Fruit fly (Drosophila melanogaster) whole organism, embryonic: Measurements from ENCODE around the gene NT1.

ENCODE experiments used
- CG11398 ChIP-seq: fragments of 200-800 bp; sonication (Bioruptor generic); optimal IDR thresholded peaks from 2 replicates; lab custom pipeline; 2016; ENCODE audit warnings: missing biosample characterization, missing genetic modification characterization
- CG32532 ChIP-seq: fragments of 200-800 bp; sonication (Bioruptor generic); IDR thresholded peaks from 2 replicates; pipeline ENCODE4 v1.3.6; 2022; ENCODE audit warnings: missing biosample characterization, missing genetic modification characterization
- CG6854 ChIP-seq: fragments of 200-800 bp; sonication (Bioruptor generic); optimal IDR thresholded peaks from 3 replicates; lab custom pipeline; 2017; ENCODE audit warnings: missing biosample characterization, mild to moderate bottlenecking, missing genetic modification characterization
- Lpt ChIP-seq: fragments of >200 bp; optimal IDR thresholded peaks from 2 replicates; lab custom pipeline; 2018; ENCODE audit warnings: missing biosample characterization, missing genetic modification characterization
- NC2β ChIP-seq: fragments of 200-800 bp; sonication (Bioruptor generic); optimal IDR thresholded peaks from 2 replicates; lab custom pipeline; 2016; ENCODE audit warnings: missing biosample characterization, missing genetic modification characterization
- hb ChIP-seq: fragments of 200-800 bp; sonication (Bioruptor generic); IDR thresholded peaks from 3 replicates; pipeline ENCODE4 v1.3.6; 2022; ENCODE audit warnings: missing biosample characterization, missing genetic modification characterization; ENCODE audit not compliant: partially characterized antibody
- row ChIP-seq: fragments of 200-800 bp; sonication (Bioruptor generic); IDR thresholded peaks from 3 replicates; pipeline ENCODE4 v1.3.6; 2022; ENCODE audit warnings: missing biosample characterization, missing genetic modification characterization

DNA sequence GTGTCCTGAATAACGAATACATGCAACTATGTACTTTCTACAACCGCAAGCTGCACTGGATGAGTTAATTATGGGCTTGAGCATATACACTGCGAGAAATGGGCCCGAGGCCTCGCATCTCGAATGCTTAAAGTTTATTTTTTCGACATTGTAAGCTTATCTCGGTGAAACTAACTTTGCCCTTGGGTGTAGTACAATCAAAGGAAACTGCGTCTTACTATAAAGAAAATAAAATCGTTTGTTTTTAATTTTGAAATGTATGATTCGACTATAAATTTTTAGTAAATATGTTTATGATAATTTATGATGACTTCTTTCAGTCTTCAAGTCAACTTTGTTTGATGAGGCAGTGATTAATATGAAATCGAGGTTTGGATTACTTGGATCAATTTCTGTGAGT, 37.5 kb upstream of the NT1 start:
- TF ChIP-seq CG32532 (GFP tag; lab: Robert Waterston, UW): no peak
- no peak for TF ChIP-seq NC2β (GFP tag; lab: Kevin White, UChicago)
- no peak for TF ChIP-seq hb (GFP tag; lab: Robert Waterston, UW)
- no peak for TF ChIP-seq CG11398
- TF ChIP-seq Lpt (GFP tag; lab: Kevin White, UChicago): no peak
- TF ChIP-seq row (GFP tag; lab: Robert Waterston, UW): no peak
- no peak for TF ChIP-seq CG6854
